Fruit fly (Drosophila melanogaster) whole organism, pupa: ENCODE data around the gene sowah.

Experiments
- CG10348 ChIP-seq: fragments of 200-800 bp; sonication (Bioruptor generic); IDR thresholded peaks from 2 replicates; pipeline ENCODE4 v1.3.6; 2022; ENCODE audit warnings: missing biosample characterization, missing genetic modification characterization
- CG12605 ChIP-seq: fragments of 200-800 bp; sonication (Bioruptor generic); IDR thresholded peaks from 2 replicates; pipeline ENCODE4 v1.3.6; 2022; ENCODE audit warnings: missing biosample characterization, missing genetic modification characterization
- CG13204 ChIP-seq: fragments of 200-800 bp; sonication (Bioruptor generic); optimal IDR thresholded peaks from 2 replicates; lab custom pipeline; 2018; ENCODE audit warnings: missing biosample characterization, mild to moderate bottlenecking, missing genetic modification characterization, moderate library complexity
- CG14655 ChIP-seq: fragments of 200-800 bp; sonication (Bioruptor generic); optimal IDR thresholded peaks from 3 replicates; lab custom pipeline; 2017; ENCODE audit warnings: mild to moderate bottlenecking, missing biosample characterization, missing genetic modification reagents, missing genetic modification characterization
- CG15710 ChIP-seq: fragments of 200-800 bp; sonication (Bioruptor generic); optimal IDR thresholded peaks from 2 replicates; lab custom pipeline; 2018; ENCODE audit warnings: missing biosample characterization, mild to moderate bottlenecking, missing genetic modification characterization, moderate library complexity
- CG17806 ChIP-seq: fragments of 200-800 bp; sonication (Bioruptor generic); optimal IDR thresholded peaks from 2 replicates; lab custom pipeline; 2018; ENCODE audit warnings: missing biosample characterization, mild to moderate bottlenecking, missing genetic modification characterization, moderate library complexity
- CG32121 ChIP-seq: fragments of 200-800 bp; sonication (Bioruptor generic); IDR thresholded peaks from 2 replicates; pipeline ENCODE4 v1.3.6; 2022; ENCODE audit warnings: missing biosample characterization, missing genetic modification characterization
- CG34367 ChIP-seq: fragments of 200-800 bp; sonication (Bioruptor generic); optimal IDR thresholded peaks from 2 replicates; lab custom pipeline; 2018; ENCODE audit warnings: missing biosample characterization, mild to moderate bottlenecking, missing genetic modification characterization
- CG4496 ChIP-seq: fragments of 200-800 bp; sonication (Bioruptor generic); IDR thresholded peaks from 3 replicates; pipeline ENCODE4 v1.3.6; 2022; ENCODE audit warnings: missing biosample characterization, missing genetic modification characterization
- CG8159 ChIP-seq: fragments of 200-800 bp; sonication (Bioruptor generic); optimal IDR thresholded peaks from 3 replicates; lab custom pipeline; 2018; ENCODE audit warnings: missing biosample characterization, mild to moderate bottlenecking, missing genetic modification characterization, moderate library complexity
- CG8301 ChIP-seq: fragments of 200-800 bp; sonication (Bioruptor generic); optimal IDR thresholded peaks from 2 replicates; lab custom pipeline; 2018; ENCODE audit warnings: missing biosample characterization, mild to moderate bottlenecking, missing genetic modification characterization
- CG9948 ChIP-seq: fragments of 200-800 bp; sonication (Bioruptor generic); optimal IDR thresholded peaks from 2 replicates; lab custom pipeline; 2018; ENCODE audit warnings: missing biosample characterization, mild to moderate bottlenecking, missing genetic modification characterization, moderate library complexity
- D1 ChIP-seq: fragments of 200-800 bp; sonication (Bioruptor generic); optimal IDR thresholded peaks from 2 replicates; lab custom pipeline; 2018; ENCODE audit warnings: missing biosample characterization, mild to moderate bottlenecking, missing genetic modification characterization, moderate library complexity
- EcR ChIP-seq: fragments of 200-800 bp; sonication (Bioruptor generic); optimal IDR thresholded peaks from 3 replicates; lab custom pipeline; 2019; ENCODE audit warnings: missing biosample characterization, missing genetic modification characterization, mild to moderate bottlenecking, moderate library complexity, missing genetic modification reagents
- Ets98B ChIP-seq: fragments of 200-800 bp; sonication (Bioruptor generic); IDR thresholded peaks from 2 replicates; pipeline ENCODE4 v1.3.6; 2022; ENCODE audit warnings: missing biosample characterization, missing genetic modification characterization
- Pif1A ChIP-seq: fragments of 200-800 bp; sonication (Bioruptor generic); optimal IDR thresholded peaks from 3 replicates; lab custom pipeline; 2016; ENCODE audit warnings: missing biosample characterization, missing genetic modification characterization
- Pif1B ChIP-seq: fragments of 200-800 bp; sonication (Bioruptor generic); optimal IDR thresholded peaks from 3 replicates; lab custom pipeline; 2016; ENCODE audit warnings: missing biosample characterization, missing genetic modification characterization
- Snoo ChIP-seq: fragments of 200-800 bp; sonication (Bioruptor generic); optimal IDR thresholded peaks from 3 replicates; lab custom pipeline; 2017; ENCODE audit warnings: missing biosample characterization, mild to moderate bottlenecking, missing genetic modification characterization, inconsistent platforms
- fd96Ca ChIP-seq: fragments of 200-800 bp; sonication (Bioruptor generic); IDR thresholded peaks from 3 replicates; pipeline ENCODE4 v1.3.6; 2022; ENCODE audit warnings: missing biosample characterization, missing genetic modification characterization
- gl ChIP-seq: fragments of 200-800 bp; sonication (Bioruptor generic); optimal IDR thresholded peaks from 2 replicates; lab custom pipeline; 2018; ENCODE audit warnings: missing biosample characterization, mild to moderate bottlenecking, missing genetic modification characterization
- rn ChIP-seq: fragments of 200-800 bp; sonication (Bioruptor generic); IDR thresholded peaks from 2 replicates; pipeline ENCODE4 v1.3.6; 2022; ENCODE audit warnings: missing biosample characterization, missing genetic modification characterization

The sowah gene

dm6 chr3L:12506963-12507552 lies 65.3 kb downstream of the sowah start:
- TF ChIP-seq CG4496 (GFP tag; lab: Robert Waterston, UW) (no peak), Ets98B (GFP tag; lab: Robert Waterston, UW) (no peak), CG15710 (tag; lab: Kevin White, UChicago) (no peak), CG32121 (GFP tag; lab: Robert Waterston, UW) (no peak), Pif1B (no peak), fd96Ca (GFP tag; lab: Robert Waterston, UW) (0 out of 3 replicates have a peak, but pooled peaks have one; percentile 14), CG12605 (no peak), CG13204 (GFP tag; lab: Kevin White, UChicago) (no peak)

dm6 chr3L:12505990-12506389 lies 66.4 kb downstream of the sowah start:
- TF ChIP-seq fd96Ca (GFP tag; lab: Robert Waterston, UW) = no peak
- no peak for TF ChIP-seq CG9948 (tag; lab: Kevin White, UChicago)
- TF ChIP-seq Snoo (tag; lab: Kevin White, UChicago) = no peak
- TF ChIP-seq CG34367 = no peak
- TF ChIP-seq D1 = no peak
- no peak for TF ChIP-seq CG32121 (GFP tag; lab: Robert Waterston, UW)
- no peak for TF ChIP-seq CG8301

dm6 chr3L:12503865-12504650 lies 68.3 kb downstream of the sowah start, which contains the start of the genes CG10646 and vih:
TSS of gene CG10646 (minus strand) at chr3L:12503894.
TSS of gene vih (plus strand) at chr3L:12504292.
- TF ChIP-seq CG8159 (peak; percentile 23), gl (tag; lab: Kevin White, UChicago) (no peak), CG9948 (tag; lab: Kevin White, UChicago) (no peak), CG34367 (no peak), Pif1B (no peak), fd96Ca (GFP tag; lab: Robert Waterston, UW) (no peak), rn (GFP tag; lab: Robert Waterston, UW) (no peak), D1 (no peak), CG4496 (GFP tag; lab: Robert Waterston, UW) (peak; percentile 31; the same call in 1 of the 3 replicates), Pif1A (GFP tag; lab: Kevin White, UChicago) (no peak), CG8301 (no peak), Snoo (tag; lab: Kevin White, UChicago) (peak; percentile 37), CG15710 (tag; lab: Kevin White, UChicago) (peak; percentile 27), CG10348 (no peak), CG32121 (GFP tag; lab: Robert Waterston, UW) (no peak), EcR (GFP tag; lab: Kevin White, UChicago) (no peak)

- no peak for TF ChIP-seq EcR (GFP tag; lab: Kevin White, UChicago)
- no peak for TF ChIP-seq CG14655 (GFP tag; lab: Kevin White, UChicago)
- no peak for TF ChIP-seq Pif1A (GFP tag; lab: Kevin White, UChicago)
- peak; percentile 16 for TF ChIP-seq CG8159
- no peak for TF ChIP-seq CG10348
- peak; percentile 3 for TF ChIP-seq CG9948 (tag; lab: Kevin White, UChicago)
- TF ChIP-seq rn (GFP tag; lab: Robert Waterston, UW) = no peak
- TF ChIP-seq CG12605 = no peak
- no peak for TF ChIP-seq CG34367
- TF ChIP-seq fd96Ca (GFP tag; lab: Robert Waterston, UW) = no peak
- no peak for TF ChIP-seq D1
- TF ChIP-seq CG13204 (GFP tag; lab: Kevin White, UChicago) = no peak
- TF ChIP-seq CG4496 (GFP tag; lab: Robert Waterston, UW) = no peak
- peak; percentile 27 for TF ChIP-seq Snoo (tag; lab: Kevin White, UChicago)
- no peak for TF ChIP-seq gl (tag; lab: Kevin White, UChicago)
- no peak for TF ChIP-seq CG32121 (GFP tag; lab: Robert Waterston, UW)
- TF ChIP-seq Ets98B (GFP tag; lab: Robert Waterston, UW) = no peak
- peak; percentile 11 for TF ChIP-seq CG17806 (tag; lab: Kevin White, UChicago)
- TF ChIP-seq Pif1B = no peak
- no peak for TF ChIP-seq CG8301
- TF ChIP-seq CG15710 (tag; lab: Kevin White, UChicago) = peak; percentile 40
Observed at dm6 chr3L:12501249-12501648, 71.1 kb downstream of the sowah start, which contains the start of the genes CG10638 and CG10681. TSS of gene CG10638 (minus strand) at chr3L:12501311. TSS of gene CG10681 (plus strand) at chr3L:12501513.

dm6 chr3L:12496428-12497344 lies 75.7 kb downstream of the sowah start, which contains the start of gene CG10657:
TSS of gene CG10657 (minus strand) at chr3L:12497216.
- no peak for TF ChIP-seq EcR (GFP tag; lab: Kevin White, UChicago)
- TF ChIP-seq CG14655 (GFP tag; lab: Kevin White, UChicago) = no peak
- TF ChIP-seq Pif1B = no peak
- TF ChIP-seq gl (tag; lab: Kevin White, UChicago) = no peak
- TF ChIP-seq CG4496 (GFP tag; lab: Robert Waterston, UW) = 0 out of 3 replicates have a peak, but pooled peaks have one; percentile 32
- TF ChIP-seq CG34367 = no peak
- peak; percentile 6 for TF ChIP-seq CG17806 (tag; lab: Kevin White, UChicago)
- no peak for TF ChIP-seq Pif1A (GFP tag; lab: Kevin White, UChicago)
- no peak for TF ChIP-seq CG8301
- TF ChIP-seq CG15710 (tag; lab: Kevin White, UChicago) = peak; percentile 11
- TF ChIP-seq D1 = no peak
- TF ChIP-seq CG8159 = no peak
- peak; percentile 35; the same call in 1 of the 2 replicates for TF ChIP-seq CG32121 (GFP tag; lab: Robert Waterston, UW)
- no peak for TF ChIP-seq CG12605
- TF ChIP-seq CG13204 (GFP tag; lab: Kevin White, UChicago) = no peak
- TF ChIP-seq Snoo (tag; lab: Kevin White, UChicago) = no peak
- no peak for TF ChIP-seq rn (GFP tag; lab: Robert Waterston, UW)
- TF ChIP-seq Ets98B (GFP tag; lab: Robert Waterston, UW) = no peak; the same call in 1 of the 2 replicates
- TF ChIP-seq fd96Ca (GFP tag; lab: Robert Waterston, UW) = 0 out of 3 replicates have a peak, but pooled peaks have one; percentile 15
- no peak for TF ChIP-seq CG10348
- TF ChIP-seq CG9948 (tag; lab: Kevin White, UChicago) = peak; percentile 18
